Fruit fly (Drosophila melanogaster) whole organism: Measurements from ENCODE around the gene CG5273.

Experiments
- CG8478 ChIP-seq: fragments of >200 bp; optimal IDR thresholded peaks from 2 replicates; lab custom pipeline; 2018; ENCODE audit warnings: inconsistent platforms
- Dll ChIP-seq: fragments of >200 bp; optimal IDR thresholded peaks from 2 replicates; lab custom pipeline; 2017
- EcR ChIP-seq, 2 experiments: fragments of >200 bp; optimal IDR thresholded peaks; 2 replicates each; lab custom pipeline; 2017; ENCODE audit warnings: missing biosample characterization in 2 of 2, missing genetic modification characterization in 2 of 2, missing genetic modification reagents in 2 of 2
- pan ChIP-seq: fragments of >200 bp; optimal IDR thresholded peaks from 2 replicates; lab custom pipeline; 2017
- psq ChIP-seq: fragments of >200 bp; optimal IDR thresholded peaks from 2 replicates; lab custom pipeline; 2017
- usp ChIP-seq: fragments of >200 bp; optimal IDR thresholded peaks from 2 replicates; lab custom pipeline; 2017; ENCODE audit warnings: missing biosample characterization, missing genetic modification characterization, mixed read lengths

CG5273 gene

dm6 chrX:774160-774700, 14.8 kb downstream of the CG5273 start:
- TF ChIP-seq psq (lab: Kevin White, UChicago): no peak
- TF ChIP-seq CG8478 (lab: Kevin White, UChicago): no peak
- no peak for TF ChIP-seq usp (GFP tag; lab: Kevin White, UChicago)
- no peak for TF ChIP-seq Dll (lab: Kevin White, UChicago)
- no peak for TF ChIP-seq pan
- no peak for TF ChIP-seq EcR (GFP tag; optimal IDR thresholded peaks at IDR 0.05; lab: Kevin White, UChicago)

DNA sequence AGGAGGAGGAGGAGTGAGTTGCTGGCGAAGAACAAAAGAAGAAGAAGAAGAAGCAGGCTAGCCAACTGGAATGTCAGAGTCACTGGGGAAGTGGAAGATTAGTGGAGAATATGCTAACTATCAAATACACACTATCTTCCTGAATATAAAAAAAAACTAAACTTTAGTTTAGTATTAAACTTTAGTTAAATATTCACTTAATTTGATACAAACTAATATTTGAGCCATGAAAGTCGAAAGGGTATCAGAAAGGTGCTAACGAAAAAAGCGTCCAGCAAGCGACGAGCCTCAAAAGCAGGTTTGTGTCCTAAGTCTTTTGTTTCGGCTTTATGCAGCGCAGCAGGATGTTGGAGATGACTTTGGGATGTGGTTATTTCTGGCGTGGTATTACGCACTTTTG, 15.8 kb downstream of the CG5273 start:
- TF ChIP-seq EcR (GFP tag; optimal IDR thresholded peaks at IDR 0.05; lab: Kevin White, UChicago) (no peak), usp (GFP tag; lab: Kevin White, UChicago) (no peak), Dll (lab: Kevin White, UChicago) (no peak), CG8478 (lab: Kevin White, UChicago) (no peak), pan (no peak), psq (lab: Kevin White, UChicago) (no peak)

DNA sequence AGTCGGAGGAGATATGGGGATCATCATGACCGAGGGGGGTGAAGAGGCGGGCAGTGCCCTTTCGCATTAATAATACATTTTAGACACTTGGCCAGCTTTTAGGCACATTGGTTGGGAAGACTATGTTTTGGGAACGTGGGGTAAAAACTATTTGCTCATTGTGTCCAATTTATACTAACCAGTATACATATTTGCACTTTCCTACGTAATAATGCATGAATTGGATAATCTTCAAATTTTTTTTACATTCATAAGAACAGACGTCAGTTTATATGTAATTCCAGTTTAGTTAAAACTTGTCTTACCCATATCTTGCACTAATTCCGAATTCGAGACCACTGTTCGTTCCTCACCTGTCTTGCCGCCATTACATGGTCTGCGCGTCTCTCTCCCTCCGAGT, 19.9 kb downstream of the CG5273 start:
- TF ChIP-seq psq (lab: Kevin White, UChicago) (no peak), CG8478 (lab: Kevin White, UChicago) (no peak), usp (GFP tag; lab: Kevin White, UChicago) (no peak), pan (no peak)

- no peak for TF ChIP-seq EcR (GFP tag; optimal IDR thresholded peaks at IDR 0.05; lab: Kevin White, UChicago)
- TF ChIP-seq Dll (lab: Kevin White, UChicago): no peak
- no peak for TF ChIP-seq usp (GFP tag; lab: Kevin White, UChicago)
- no peak for TF ChIP-seq pan
- no peak for TF ChIP-seq CG8478 (lab: Kevin White, UChicago)
- TF ChIP-seq psq (lab: Kevin White, UChicago): no peak
Measured at dm6 chrX:784456-784855, 25.1 kb downstream of the CG5273 start, which contains the start of gene tw. TSS of gene tw (plus strand) at chrX:784746.

- TF ChIP-seq psq (lab: Kevin White, UChicago): no peak
Measured at dm6 chrX:790039-790597, 30.7 kb downstream of the CG5273 start, which contains the start of gene CG13360. TSS of gene CG13360 (minus strand) at chrX:790089.

DNA sequence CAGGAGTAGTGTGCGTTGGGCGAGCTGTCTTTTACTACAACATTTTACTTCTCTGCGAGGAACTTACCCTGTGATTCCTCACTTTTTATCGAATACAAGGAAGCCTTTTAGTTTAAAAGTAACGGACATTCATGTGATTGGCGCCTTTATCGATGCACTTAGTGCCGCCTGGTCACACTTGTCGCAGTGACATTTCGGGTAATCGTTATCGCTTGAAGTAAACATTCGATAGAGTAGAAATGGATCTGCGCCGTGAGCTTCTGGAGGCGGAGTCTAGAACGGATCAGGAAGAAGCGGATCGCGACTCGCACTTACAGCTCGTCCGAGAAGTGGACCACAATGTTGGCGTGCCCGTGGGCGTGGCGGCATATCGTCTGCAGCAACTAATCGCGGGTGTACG, 33.5 kb downstream of the CG5273 start, which contains the start of gene CG16989:
Gene CG16989 (plus strand): TSS at position 225 of the 400 bp plus-strand sequence.
- TF ChIP-seq pan (no peak), Dll (lab: Kevin White, UChicago) (no peak), EcR (GFP tag; optimal IDR thresholded peaks at IDR 0.05; lab: Kevin White, UChicago) (no peak), CG8478 (lab: Kevin White, UChicago) (no peak), psq (lab: Kevin White, UChicago) (no peak)

DNA sequence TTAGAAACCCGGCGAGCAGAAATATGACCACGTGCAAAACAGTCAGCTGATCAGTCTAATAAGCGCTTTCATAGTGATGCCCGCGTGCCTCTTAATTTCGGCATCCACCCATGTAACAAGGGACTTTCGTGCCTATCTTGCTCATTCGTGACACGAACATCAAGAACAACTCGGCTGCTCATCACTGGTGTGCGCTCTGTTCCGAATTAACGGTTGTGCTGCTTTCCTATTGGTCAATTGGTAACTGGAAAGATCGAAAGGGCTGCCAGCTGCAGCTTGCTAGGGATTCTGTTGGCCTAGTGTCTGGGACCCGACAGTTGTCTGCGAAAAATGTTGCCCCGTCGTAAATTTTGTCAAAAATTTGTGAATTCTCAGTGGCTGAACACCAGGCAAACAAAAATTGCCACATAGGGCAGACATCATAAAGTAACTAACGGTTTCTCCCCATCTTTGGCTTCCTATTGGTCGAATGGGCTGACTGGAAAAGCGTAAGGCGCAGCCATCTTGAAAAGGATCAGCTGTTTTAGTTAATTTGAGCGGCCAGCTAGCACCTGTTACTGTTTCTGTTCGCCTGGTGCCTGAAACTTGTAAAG, 37.1 kb downstream of the CG5273 start:
- TF ChIP-seq EcR (GFP tag; optimal IDR thresholded peaks at IDR 0.05; lab: Kevin White, UChicago) (no peak), CG8478 (lab: Kevin White, UChicago) (no peak), usp (GFP tag; lab: Kevin White, UChicago) (no peak), pan (no peak), Dll (lab: Kevin White, UChicago) (no peak), psq (lab: Kevin White, UChicago) (no peak)

DNA sequence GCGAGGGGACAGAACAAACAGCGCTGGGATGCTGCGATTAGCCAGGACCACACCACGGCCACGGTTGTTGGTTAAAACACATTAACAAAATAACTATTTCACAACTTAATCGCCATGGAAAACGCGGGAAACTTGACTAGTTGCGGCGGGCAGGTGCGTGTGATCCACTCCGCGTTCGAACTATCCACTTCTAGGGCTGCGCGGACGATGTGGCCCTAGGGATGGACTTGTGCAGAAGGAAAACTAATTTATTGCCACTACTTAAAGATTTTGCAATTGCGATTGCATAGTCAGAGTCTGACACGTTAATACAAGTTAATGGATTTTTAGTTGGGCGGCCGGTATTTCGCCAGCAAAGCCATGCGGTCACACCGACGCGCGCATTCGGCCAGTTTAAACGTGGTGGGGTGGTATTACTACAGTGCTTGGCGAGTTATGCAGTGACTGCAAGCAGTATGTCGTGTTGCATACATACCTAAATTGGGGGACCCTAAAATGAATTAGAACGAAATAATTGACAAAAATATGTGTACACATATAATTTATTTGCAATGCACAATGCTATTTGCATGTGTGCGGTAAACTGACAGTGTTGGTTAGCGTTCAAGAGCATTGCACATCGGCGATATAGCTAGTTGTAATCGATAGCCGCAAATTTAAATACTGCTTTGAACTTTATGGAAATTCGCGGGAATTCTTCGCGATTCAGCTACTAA, 41.9 kb downstream of the CG5273 start, which contains the start of gene Rbf:
Gene Rbf (minus strand): TSS at position 323 of the 716 bp plus-strand sequence.
- no peak for TF ChIP-seq Dll (lab: Kevin White, UChicago)
- no peak for TF ChIP-seq psq (lab: Kevin White, UChicago)
- no peak for TF ChIP-seq CG8478 (lab: Kevin White, UChicago)
- TF ChIP-seq usp (GFP tag; lab: Kevin White, UChicago): no peak
- TF ChIP-seq pan: no peak
- TF ChIP-seq EcR (GFP tag; optimal IDR thresholded peaks at IDR 0.05; lab: Kevin White, UChicago): no peak

dm6 chrX:803370-803769, 44.0 kb downstream of the CG5273 start, which contains the start of gene CG13359:
TSS of gene CG13359 (minus strand) at chrX:803470.
- TF ChIP-seq pan (no peak), Dll (lab: Kevin White, UChicago) (no peak), usp (GFP tag; lab: Kevin White, UChicago) (no peak), EcR (GFP tag; optimal IDR thresholded peaks at IDR 0.05; lab: Kevin White, UChicago) (no peak), psq (lab: Kevin White, UChicago) (no peak), CG8478 (lab: Kevin White, UChicago) (no peak)

dm6 chrX:804821-805220, 45.4 kb downstream of the CG5273 start, which contains the start of gene CG13358:
TSS of gene CG13358 (minus strand) at chrX:804921.
- TF ChIP-seq CG8478 (lab: Kevin White, UChicago) (no peak), psq (lab: Kevin White, UChicago) (no peak), usp (GFP tag; lab: Kevin White, UChicago) (no peak), Dll (lab: Kevin White, UChicago) (no peak), EcR (GFP tag; optimal IDR thresholded peaks at IDR 0.05; lab: Kevin White, UChicago) (no peak), pan (no peak)

- TF ChIP-seq psq (lab: Kevin White, UChicago) (no peak), EcR (GFP tag; optimal IDR thresholded peaks at IDR 0.05; lab: Kevin White, UChicago) (no peak), CG8478 (lab: Kevin White, UChicago) (no peak), Dll (lab: Kevin White, UChicago) (no peak), usp (GFP tag; lab: Kevin White, UChicago) (no peak), pan (no peak)
Measured at dm6 chrX:805907-806306, 46.5 kb downstream of the CG5273 start, which contains the start of gene Sec22. TSS of gene Sec22 (plus strand) at chrX:806076.
